Worm (Caenorhabditis elegans): Measurements from ENCODE around the gene BE10.5.
A peak's percentile ranks its signal among the peaks of the same experiment; 100 is the strongest.

BE10.5 gene

ce11 chrIII:12818050-12818738, 11.6 kb upstream of the BE10.5 start, which contains the start of gene arx-5 (continued):
- no peak for TF ChIP-seq unc-86 (tag; optimal IDR thresholded peaks at IDR 0.05)
- TF ChIP-seq ces-1 (GFP tag; optimal IDR thresholded peaks at IDR 0.05), result no peak
- TF ChIP-seq dpl-1 (GFP tag; optimal IDR thresholded peaks at IDR 0.05), result peak; percentile 10 to 51 (median 47)
- TF ChIP-seq tbx-2 (tag; optimal IDR thresholded peaks at IDR 0.05), result peak; percentile 0
- TF ChIP-seq egl-13 (tag; optimal IDR thresholded peaks at IDR 0.05), result no peak
- peak; percentile 18 for TF ChIP-seq swsn-7 (tag; optimal IDR thresholded peaks at IDR 0.05)
- no peak for TF ChIP-seq ceh-88 (GFP tag; IDR thresholded peaks at IDR 0.05)
- peak; percentile 0 for TF ChIP-seq C16A3.4 (tag; optimal IDR thresholded peaks at IDR 0.05)
- no peak for TF ChIP-seq nhr-84 (tag; optimal IDR thresholded peaks at IDR 0.05)
- no peak for TF ChIP-seq mab-9 (GFP tag; IDR thresholded peaks at IDR 0.05)
- no peak for TF ChIP-seq nhr-90 (tag; optimal IDR thresholded peaks at IDR 0.05; ENCODE audit: poor library complexity)
- no peak for TF ChIP-seq egl-27 (tag; optimal IDR thresholded peaks at IDR 0.05)
- TF ChIP-seq hpl-2 (GFP tag; optimal IDR thresholded peaks at IDR 0.05), result no peak
- no peak for TF ChIP-seq sox-4 (tag; optimal IDR thresholded peaks at IDR 0.05)
- TF ChIP-seq elt-2 (tag; optimal IDR thresholded peaks at IDR 0.05), result no peak
- TF ChIP-seq ceh-82 (tag; optimal IDR thresholded peaks at IDR 0.05), result peak in 1 of 3 experiments; percentile 30
- TF ChIP-seq unc-130 (tag; optimal IDR thresholded peaks at IDR 0.05), result no peak
- TF ChIP-seq lin-15B (tag; optimal IDR thresholded peaks at IDR 0.05), result peak; percentile 2
- TF ChIP-seq nhr-20 (tag; optimal IDR thresholded peaks at IDR 0.05), result no peak
- TF ChIP-seq lin-13 (GFP tag; optimal IDR thresholded peaks at IDR 0.05), result no peak
- TF ChIP-seq unc-98 (GFP tag; IDR thresholded peaks at IDR 0.05), result no peak
- no peak for TF ChIP-seq ztf-4 (tag; optimal IDR thresholded peaks at IDR 0.05)
- TF ChIP-seq ztf-11 (tag; optimal IDR thresholded peaks at IDR 0.05), result no peak
- TF ChIP-seq fkh-4 (tag; optimal IDR thresholded peaks at IDR 0.05; ENCODE audit: borderline replicate concordance), result no peak
- TF ChIP-seq blmp-1 (tag; optimal IDR thresholded peaks at IDR 0.05), result peak; percentile 8
- no peak for TF ChIP-seq sup-37 (GFP tag; optimal IDR thresholded peaks at IDR 0.05)
- peak; percentile 46 for TF ChIP-seq nhr-47 (tag; optimal IDR thresholded peaks at IDR 0.05)
- no peak for TF ChIP-seq nhr-28 (tag; optimal IDR thresholded peaks at IDR 0.05)
- no peak for TF ChIP-seq jun-1 (tag; optimal IDR thresholded peaks at IDR 0.05)
- TF ChIP-seq ceh-8 (GFP tag; optimal IDR thresholded peaks at IDR 0.05), result no peak
- no peak for TF ChIP-seq sptf-1 (tag; optimal IDR thresholded peaks at IDR 0.05)
- TF ChIP-seq efl-3 (GFP tag; optimal IDR thresholded peaks at IDR 0.05), result no peak
- peak; percentile 11 for TF ChIP-seq rnt-1 (tag; optimal IDR thresholded peaks at IDR 0.05)
- no peak for TF ChIP-seq fkh-8 (tag; optimal IDR thresholded peaks at IDR 0.05)
- TF ChIP-seq hlh-17 (GFP tag; optimal IDR thresholded peaks at IDR 0.05; ENCODE audit: borderline replicate concordance), result no peak
- TF ChIP-seq aly-2 (tag; optimal IDR thresholded peaks at IDR 0.05), result no peak

- TF ChIP-seq efl-1 (optimal IDR thresholded peaks at IDR 0.05) (no peak), efl-1 (GFP tag; optimal IDR thresholded peaks at IDR 0.05 in 1 of 2) (peak in 1 of 2 experiments; percentile 81), nhr-84 (tag; optimal IDR thresholded peaks at IDR 0.05) (no peak), nhr-76 (tag; optimal IDR thresholded peaks at IDR 0.05) (no peak), blmp-1 (tag; optimal IDR thresholded peaks at IDR 0.05) (peak; percentile 20)
These were observed 6.6 kb upstream of the BE10.5 start, which contains the start of gene BE10.4 for ce11 chrIII:12813193-12813592. Gene BE10.4 (plus strand): TSS chrIII:12813493.

- no peak for TF ChIP-seq ztf-11 (tag; optimal IDR thresholded peaks at IDR 0.05)
These were observed 1.1 kb upstream of the BE10.5 start, which contains the start of gene BE10.3 for ce11 chrIII:12807726-12808125. Gene BE10.3 (plus strand): TSS chrIII:12808026.

Data from whole organism, L1 larva.